Worm (Caenorhabditis elegans): ENCODE data around the gene swm-1.
A peak's percentile ranks its signal among the peaks of the same experiment; 100 is the strongest.

swm-1 gene

DNA sequence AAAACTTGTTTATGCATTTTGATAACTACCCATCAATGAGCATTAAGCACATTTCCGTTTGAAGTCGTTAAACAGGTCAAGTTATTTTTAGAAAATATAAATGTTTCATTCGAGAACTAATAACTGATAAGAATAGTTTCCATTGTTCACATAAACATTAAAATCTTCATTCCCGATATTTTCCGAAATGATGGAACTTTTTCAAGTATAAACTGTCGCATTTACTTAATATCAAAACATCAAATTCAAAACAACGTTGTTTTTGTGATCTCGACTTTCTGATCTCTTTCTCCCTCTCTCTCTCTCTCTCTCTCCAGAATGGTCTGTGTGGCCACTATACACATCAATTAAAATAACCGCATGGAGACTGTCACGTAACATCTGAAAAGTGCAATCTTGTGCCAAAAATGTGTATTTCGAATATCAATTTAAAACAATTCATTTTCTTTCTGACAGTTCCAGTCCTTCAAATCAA, 19.7 kb upstream of the swm-1 start:
- TF ChIP-seq aly-2 (tag; optimal IDR thresholded peaks at IDR 0.05) (peak; percentile 66), pha-4 (tag; optimal IDR thresholded peaks at IDR 0.05) (peak; percentile 74), daf-12 (tag; optimal IDR thresholded peaks at IDR 0.05) (no peak), elt-2 (tag; optimal IDR thresholded peaks at IDR 0.05) (peak; percentile 79), nhr-77 (tag; optimal IDR thresholded peaks at IDR 0.05) (no peak), hmg-11 (tag; optimal IDR thresholded peaks at IDR 0.05) (no peak), tbx-2 (tag; optimal IDR thresholded peaks at IDR 0.05) (peak; percentile 2), lin-15B (tag; optimal IDR thresholded peaks at IDR 0.05) (no peak), pqm-1 (tag; optimal IDR thresholded peaks at IDR 0.05) (peak; percentile 92), ama-1 (optimal IDR thresholded peaks at IDR 0.05) (peak; percentile 79), nhr-25 (tag; optimal IDR thresholded peaks at IDR 0.05) (peak; percentile 39), jun-1 (tag; optimal IDR thresholded peaks at IDR 0.05) (peak; percentile 68), R02D3.7 (tag; optimal IDR thresholded peaks at IDR 0.05) (no peak)

DNA sequence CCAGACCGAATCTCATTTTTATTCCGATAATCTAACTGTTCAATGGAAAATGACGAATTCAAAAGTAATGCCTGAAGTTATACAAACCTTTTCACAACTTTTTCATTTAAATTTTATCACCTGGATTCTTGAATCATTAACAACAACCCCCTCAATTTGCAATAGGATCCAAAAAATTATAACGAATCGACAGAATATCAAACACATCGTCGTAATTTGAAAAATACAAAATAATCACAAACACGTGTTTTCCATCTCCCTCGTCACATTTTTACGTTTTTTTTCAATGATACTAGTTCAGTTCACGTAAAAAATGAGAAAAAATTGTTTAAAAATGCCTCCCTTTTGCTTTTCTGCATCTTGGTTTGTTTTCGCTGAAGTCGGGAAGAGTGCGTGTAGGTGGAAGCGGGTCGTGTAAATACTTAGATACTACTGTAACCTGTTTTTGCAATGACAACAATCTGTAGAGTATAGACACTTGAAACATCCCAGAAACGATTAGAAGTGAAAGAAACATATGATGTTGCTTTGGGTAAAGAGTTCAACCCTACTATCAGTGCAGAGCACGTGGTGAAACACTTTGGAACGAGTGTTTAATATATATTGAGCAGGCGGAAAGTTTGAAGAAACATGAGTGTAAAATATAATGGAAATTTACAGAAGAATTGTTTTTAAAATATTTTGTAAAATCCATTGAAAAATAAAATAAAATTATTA, 18.8 kb upstream of the swm-1 start, which contains the start of gene oac-50:
Gene oac-50 (minus strand): TSS at position 219 of the 717 bp plus-strand sequence.
- TF ChIP-seq ceh-82 (tag; optimal IDR thresholded peaks at IDR 0.05) (no peak), elt-2 (tag; optimal IDR thresholded peaks at IDR 0.05) (peak; percentile 55), pha-4 (tag; optimal IDR thresholded peaks at IDR 0.05) (peak; percentile 82), pqm-1 (tag; optimal IDR thresholded peaks at IDR 0.05) (peak; percentile 79), elt-1 (tag; optimal IDR thresholded peaks at IDR 0.05) (no peak)

DNA sequence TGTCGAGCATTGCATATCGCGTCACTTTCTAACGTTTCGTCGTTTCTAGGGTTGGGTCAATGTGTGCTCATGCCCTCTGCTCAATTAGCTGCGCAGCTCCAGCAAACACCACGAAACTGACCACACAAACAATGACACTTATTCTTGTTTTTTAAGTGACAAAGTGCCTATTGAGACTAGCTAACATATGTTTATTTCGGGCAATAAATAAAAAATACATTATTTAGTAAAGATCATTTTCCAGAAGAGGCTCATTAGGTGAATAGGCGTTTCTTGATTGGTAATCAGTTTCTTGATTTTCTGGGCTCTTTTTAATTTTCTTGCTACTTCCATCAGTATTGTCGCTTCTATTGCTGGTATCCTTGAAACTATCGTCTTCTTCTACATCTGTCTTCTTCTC, 15.0 kb upstream of the swm-1 start, which contains the start of gene T27E4.5:
Gene T27E4.5 (minus strand): TSS at position 101 of the 400 bp plus-strand sequence.
- TF ChIP-seq fkh-2 (tag; optimal IDR thresholded peaks at IDR 0.05) (no peak), nhr-76 (tag; optimal IDR thresholded peaks at IDR 0.05) (no peak), ztf-11 (tag; optimal IDR thresholded peaks at IDR 0.05) (no peak), lsy-12 (tag; optimal IDR thresholded peaks at IDR 0.05) (no peak), nhr-237 (tag; optimal IDR thresholded peaks at IDR 0.05) (no peak), zag-1 (tag; optimal IDR thresholded peaks at IDR 0.05) (no peak), ceh-28 (tag; optimal IDR thresholded peaks at IDR 0.05) (no peak), lin-15B (tag; optimal IDR thresholded peaks at IDR 0.05) (no peak), lin-39 (tag; optimal IDR thresholded peaks at IDR 0.05) (no peak), sea-2 (GFP tag; optimal IDR thresholded peaks at IDR 0.05) (no peak), elt-2 (tag; optimal IDR thresholded peaks at IDR 0.05) (no peak), unc-62 (GFP tag; optimal IDR thresholded peaks at IDR 0.05) (no peak), ama-1 (optimal IDR thresholded peaks at IDR 0.05) (no peak)

DNA sequence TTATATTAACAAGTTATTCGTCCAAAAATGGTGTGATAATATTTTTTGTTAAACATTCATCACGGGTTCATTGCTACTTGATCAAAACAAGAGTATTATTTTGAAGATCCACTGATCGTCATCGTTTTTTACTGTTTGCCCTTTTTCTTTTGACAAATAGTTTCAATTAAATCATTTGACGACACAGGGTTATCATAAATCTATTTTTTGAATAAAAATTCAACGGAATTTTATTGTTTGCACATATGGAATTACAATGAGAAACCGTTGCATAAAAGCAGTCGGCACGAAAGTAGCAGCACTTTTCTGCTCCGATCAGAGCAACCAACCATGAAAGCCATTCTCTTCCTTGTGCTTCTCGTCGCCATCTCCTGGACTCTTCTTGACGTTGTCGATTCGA, 13.0 kb upstream of the swm-1 start, which contains the start of gene fip-2:
Gene fip-2 (plus strand): TSS at position 301 of the 400 bp plus-strand sequence.
- TF ChIP-seq nhr-237 (tag; optimal IDR thresholded peaks at IDR 0.05) (no peak), ztf-4 (tag; optimal IDR thresholded peaks at IDR 0.05) (no peak), nhr-28 (tag; optimal IDR thresholded peaks at IDR 0.05) (no peak), nhr-12 (tag; optimal IDR thresholded peaks at IDR 0.05) (no peak), hmg-11 (tag; optimal IDR thresholded peaks at IDR 0.05) (no peak), elt-3 (tag; optimal IDR thresholded peaks at IDR 0.05) (no peak), nhr-43 (tag; optimal IDR thresholded peaks at IDR 0.05; ENCODE audit: poor library complexity, severe bottlenecking) (no peak), ztf-11 (tag; optimal IDR thresholded peaks at IDR 0.05) (no peak), nhr-76 (tag; optimal IDR thresholded peaks at IDR 0.05) (no peak), eor-1 (tag; optimal IDR thresholded peaks at IDR 0.05) (no peak), ceh-82 (tag; optimal IDR thresholded peaks at IDR 0.05) (no peak), nfya-1 (tag; optimal IDR thresholded peaks at IDR 0.05; ENCODE audit: insufficient read depth) (no peak), nhr-11 (tag; optimal IDR thresholded peaks at IDR 0.05) (no peak), lin-39 (tag; optimal IDR thresholded peaks at IDR 0.05) (no peak), ceh-16 (tag; optimal IDR thresholded peaks at IDR 0.05) (no peak), fkh-2 (tag; optimal IDR thresholded peaks at IDR 0.05) (no peak), lsy-12 (tag; optimal IDR thresholded peaks at IDR 0.05) (no peak), R02D3.7 (tag; optimal IDR thresholded peaks at IDR 0.05) (no peak), ama-1 (optimal IDR thresholded peaks at IDR 0.05) (no peak), jun-1 (tag; optimal IDR thresholded peaks at IDR 0.05) (no peak)
